Fruit fly (Drosophila melanogaster) whole organism, larva: ENCODE results near the gene Dip-C.

Experiments
- noc ChIP-seq: fragments of 200-800 bp; sonication (Bioruptor generic); optimal IDR thresholded peaks from 3 replicates; lab custom pipeline; 2019; ENCODE audit warnings: missing biosample characterization, mild to moderate bottlenecking, missing genetic modification characterization, moderate library complexity

Gene Dip-C

DNA sequence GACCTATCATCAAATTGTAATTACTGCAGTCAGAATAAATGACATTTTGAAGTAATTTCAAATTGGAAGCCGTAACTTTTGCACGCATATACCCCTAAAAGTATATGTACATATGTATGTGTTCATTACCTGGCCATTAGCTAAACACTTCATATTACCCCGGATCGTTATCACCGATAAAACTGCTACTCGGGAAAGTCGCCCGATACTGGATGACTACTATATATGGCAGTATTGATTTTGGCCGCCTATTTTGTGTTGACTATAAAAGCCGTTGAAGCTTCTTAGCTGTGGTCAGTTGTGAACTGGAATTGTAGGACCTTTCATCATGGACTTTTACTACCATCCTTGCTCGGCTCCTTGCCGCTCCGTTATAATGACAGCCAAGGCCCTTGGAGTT, 33.9 kb downstream of the Dip-C start, which contains the start of gene GstD8:
GstD8 (plus strand) TSS at position 301 of the 400 bp plus-strand sequence.
- no peak for TF ChIP-seq noc (tag; lab: Kevin White, UChicago)

DNA sequence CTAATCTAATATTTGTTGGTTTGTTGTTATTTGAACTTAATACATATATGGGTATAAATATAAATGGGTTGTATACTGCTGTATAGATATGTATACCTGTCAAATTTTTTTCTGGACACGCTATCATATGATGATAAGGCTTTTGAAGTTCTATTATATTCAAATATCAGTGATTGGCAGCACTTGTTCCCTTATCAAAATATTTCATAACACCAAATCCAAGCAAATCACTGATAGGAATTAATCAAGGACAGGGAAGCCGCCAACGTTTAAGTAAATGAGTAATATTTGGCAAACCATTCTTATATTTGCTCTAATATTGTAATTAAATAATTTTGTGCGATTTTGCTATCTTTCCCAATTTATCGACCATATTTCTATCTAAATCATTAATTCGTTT, 34.3 kb downstream of the Dip-C start:
- TF ChIP-seq noc (tag; lab: Kevin White, UChicago): no peak

DNA sequence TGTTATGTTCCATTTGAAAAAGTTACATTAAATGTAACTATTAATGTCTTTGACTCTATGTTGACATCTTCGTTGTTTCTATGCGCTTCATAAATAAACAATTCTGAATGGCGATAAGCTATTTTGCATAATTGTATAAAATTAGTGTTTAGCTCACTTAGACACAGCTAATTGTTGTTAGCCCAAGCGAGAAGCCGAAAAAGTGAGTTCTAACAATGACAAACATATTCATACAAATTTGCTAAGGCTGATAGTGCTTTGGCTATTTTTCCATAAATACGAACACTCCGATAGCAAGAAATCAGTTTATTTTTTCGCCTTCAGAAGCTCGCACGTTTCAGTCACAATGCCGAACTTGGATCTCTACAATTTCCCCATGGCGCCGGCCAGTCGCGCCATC, 35.4 kb downstream of the Dip-C start, which contains the start of gene GstD7:
GstD7 (plus strand) TSS at position 301 of the 400 bp plus-strand sequence.
- no peak for TF ChIP-seq noc (tag; lab: Kevin White, UChicago)

DNA sequence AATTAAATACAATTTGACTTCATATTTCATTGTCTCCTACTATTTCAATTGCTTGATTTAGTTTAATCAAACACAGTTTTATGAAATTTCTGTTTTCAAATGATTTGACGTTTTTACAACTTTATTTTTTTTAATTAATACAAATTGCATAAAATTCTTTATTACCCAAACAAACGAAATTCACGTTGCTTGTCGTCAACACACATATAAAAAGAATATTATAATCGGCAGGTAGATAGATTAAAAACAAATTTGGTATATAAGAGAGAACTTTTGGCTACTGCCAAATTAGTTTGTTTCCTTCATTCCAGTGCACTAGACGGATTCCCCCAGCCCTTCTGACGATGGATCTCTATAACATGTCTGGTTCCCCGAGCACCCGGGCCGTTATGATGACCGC, 36.7 kb downstream of the Dip-C start, which contains the start of gene GstD6:
GstD6 (plus strand) TSS at position 301 of the 400 bp plus-strand sequence.
- TF ChIP-seq noc (tag; lab: Kevin White, UChicago): no peak

DNA sequence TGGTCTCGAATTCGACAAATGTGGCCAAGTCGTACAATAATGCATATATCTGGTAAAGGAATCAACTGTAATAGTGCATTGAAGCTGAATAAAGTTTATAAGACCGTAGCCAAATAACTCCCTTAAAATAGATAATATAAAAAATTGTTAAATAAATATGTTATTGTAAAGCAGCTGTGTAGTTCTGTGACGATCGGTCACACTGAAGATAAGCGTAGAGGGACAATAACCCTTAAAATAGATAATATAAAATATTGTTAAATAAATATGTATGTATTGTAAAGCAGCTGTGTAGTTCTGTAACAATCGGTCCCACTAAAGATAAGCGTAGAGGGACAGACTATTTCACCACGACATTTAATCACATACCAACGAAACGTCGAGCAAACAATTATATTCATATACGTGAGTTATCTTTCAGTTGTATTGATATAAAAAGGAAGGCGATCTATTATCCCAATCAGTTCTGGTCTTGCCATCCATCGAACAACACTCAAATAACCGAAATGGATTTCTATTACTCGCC, 38.2 kb downstream of the Dip-C start, which contains the start of gene GstD5:
GstD5 (plus strand) TSS at position 476 of the 526 bp plus-strand sequence.
- no peak for TF ChIP-seq noc (tag; lab: Kevin White, UChicago)

DNA sequence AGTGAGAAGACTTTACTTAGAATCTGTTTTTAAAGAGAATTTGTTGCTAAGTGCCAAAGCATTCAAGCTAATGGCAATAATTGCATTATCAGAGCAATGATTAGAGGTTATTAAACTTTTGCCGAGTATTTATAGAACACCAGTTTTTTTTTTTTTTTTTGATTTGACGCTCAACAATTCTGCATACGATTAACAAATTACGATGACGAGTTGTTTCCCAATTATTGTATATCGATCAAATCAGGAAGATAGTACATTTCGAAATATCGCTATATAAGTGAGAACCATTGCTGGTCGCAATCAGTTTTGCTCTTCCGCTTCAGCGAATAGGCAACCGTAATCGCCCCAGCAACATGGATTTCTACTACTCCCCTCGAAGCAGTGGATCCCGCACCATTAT, 39.8 kb downstream of the Dip-C start, which contains the start of gene GstD4:
GstD4 (plus strand) TSS at position 301 of the 400 bp plus-strand sequence.
- TF ChIP-seq noc (tag; lab: Kevin White, UChicago): no peak

DNA sequence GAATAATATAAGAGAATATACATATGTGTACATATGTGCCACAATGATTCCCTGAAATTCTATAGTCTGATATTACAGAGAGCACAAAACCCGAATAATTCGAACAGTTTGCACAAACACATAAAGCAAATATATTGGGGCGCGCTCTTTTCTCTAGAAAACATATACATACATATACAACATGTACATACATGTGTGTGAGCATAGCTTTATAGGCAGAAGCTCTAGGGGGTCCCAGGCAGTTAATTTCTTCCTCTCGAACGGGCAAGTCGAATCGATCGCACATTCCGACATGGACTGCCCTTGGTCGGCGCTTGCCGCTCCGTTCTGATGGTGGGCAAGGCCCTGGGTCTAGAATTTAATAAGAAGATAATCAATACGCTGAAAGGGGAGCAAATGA, 40.8 kb downstream of the Dip-C start, which contains the start of gene GstD3:
GstD3 (plus strand) TSS at position 269 of the 400 bp plus-strand sequence.
- no peak for TF ChIP-seq noc (tag; lab: Kevin White, UChicago)

DNA sequence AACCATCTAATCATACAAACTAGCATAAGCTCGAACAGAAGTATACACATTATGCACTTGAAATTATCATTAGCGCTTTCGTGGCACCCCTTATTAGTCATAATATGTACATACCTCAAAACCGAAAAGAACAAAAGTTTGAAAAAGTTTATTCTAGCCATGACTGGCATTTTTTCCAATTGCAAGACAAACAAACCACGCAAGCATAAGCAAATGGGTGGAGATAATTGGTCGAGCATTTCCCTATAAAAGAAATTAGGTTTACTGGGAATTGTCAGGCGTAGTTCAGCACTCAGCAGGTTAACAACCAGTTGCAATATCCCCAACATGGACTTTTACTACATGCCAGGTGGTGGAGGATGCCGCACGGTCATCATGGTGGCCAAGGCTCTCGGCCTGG, 41.9 kb downstream of the Dip-C start, which contains the start of gene GstD2:
GstD2 (plus strand) TSS at position 301 of the 400 bp plus-strand sequence.
- TF ChIP-seq noc (tag; lab: Kevin White, UChicago): no peak

DNA sequence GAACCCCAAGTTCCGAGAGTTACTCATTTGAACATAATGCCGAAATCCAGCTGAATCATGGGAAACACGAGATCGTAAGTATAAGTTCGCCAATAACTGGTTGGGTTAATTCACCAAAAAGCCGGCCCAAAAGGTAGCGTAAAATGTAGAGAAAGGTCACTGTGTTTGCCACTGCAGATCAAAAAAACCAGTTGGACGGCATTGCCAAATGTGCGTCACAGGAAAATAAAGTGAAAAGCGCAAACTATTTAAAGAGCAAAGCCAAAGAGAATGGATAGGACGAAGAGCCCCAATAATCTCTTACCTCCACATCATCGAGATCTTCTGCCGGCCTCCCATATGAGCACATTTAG, 42.9 kb downstream of the Dip-C start:
- peak; percentile 42 for TF ChIP-seq noc (tag; lab: Kevin White, UChicago)

DNA sequence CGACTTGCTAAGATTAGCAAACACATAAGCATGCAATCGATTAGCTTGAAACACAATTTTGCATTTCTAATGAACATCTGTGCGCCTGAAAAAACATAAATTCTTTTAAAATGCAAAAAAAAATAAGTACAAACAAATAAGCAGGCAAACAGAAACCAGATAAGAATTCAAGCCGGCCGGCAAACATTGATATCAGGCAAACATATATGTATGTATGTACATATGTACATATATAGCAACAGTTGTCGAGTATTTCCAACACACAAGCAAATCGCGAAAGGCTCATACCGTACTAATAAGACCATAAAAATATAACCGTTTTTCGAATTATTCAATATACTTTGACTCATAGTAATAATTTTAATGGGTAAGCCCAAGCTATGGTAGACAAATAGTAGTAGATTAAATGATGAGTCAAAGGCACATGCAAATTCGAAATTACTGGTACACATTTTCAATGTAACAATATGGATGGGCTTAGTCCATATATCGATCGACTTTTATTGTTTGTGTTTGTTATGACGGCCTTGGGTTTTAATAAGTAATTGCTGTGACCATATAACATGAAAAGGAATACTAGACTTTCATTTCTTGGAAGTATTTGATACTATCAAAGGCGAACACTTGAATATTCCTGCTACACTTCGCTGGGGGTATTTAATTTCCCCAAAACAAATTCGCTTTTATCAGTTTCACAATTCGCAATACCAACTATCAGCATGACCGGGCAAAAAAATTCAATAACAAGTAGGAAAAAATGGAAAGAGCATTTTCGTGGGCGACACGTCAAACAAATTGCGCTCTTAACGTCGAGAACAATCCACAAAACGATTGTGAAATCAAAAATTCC, 43.5 kb downstream of the Dip-C start:
- TF ChIP-seq noc (tag; lab: Kevin White, UChicago): no peak

DNA sequence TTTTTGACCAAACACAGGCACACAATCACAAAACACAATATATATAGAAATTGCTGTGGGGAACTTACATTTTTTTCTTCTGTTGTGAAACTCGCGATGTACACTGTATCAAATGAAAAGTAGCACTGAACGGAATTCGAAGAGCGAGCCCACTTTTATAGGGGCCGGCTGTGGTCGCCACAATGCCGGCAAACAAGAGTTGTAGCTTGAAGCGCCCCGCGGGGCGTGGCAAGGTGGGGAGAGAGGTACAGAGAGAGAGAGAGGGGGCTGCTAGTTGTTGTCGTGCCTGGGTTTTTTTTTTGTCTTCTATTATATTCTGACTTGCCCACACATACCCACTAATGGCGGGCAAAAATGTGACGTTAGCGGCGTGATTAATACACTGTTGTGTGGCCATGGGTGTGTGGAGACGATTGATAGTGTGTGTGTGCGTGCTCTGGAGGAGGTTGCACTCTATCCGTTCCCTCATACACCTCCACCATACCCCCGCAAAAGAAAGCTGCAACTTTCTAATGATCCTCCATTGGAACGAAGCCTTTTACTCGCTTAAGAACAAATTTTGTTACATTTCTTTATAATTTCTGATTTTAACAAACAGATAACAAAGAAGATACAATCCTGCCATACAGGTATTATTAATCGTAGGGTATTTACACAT, 44.3 kb downstream of the Dip-C start, which contains the start of gene GstD1:
GstD1 (minus strand) TSS at position 134 of the 658 bp plus-strand sequence.
- TF ChIP-seq noc (tag; lab: Kevin White, UChicago): peak; percentile 87

DNA sequence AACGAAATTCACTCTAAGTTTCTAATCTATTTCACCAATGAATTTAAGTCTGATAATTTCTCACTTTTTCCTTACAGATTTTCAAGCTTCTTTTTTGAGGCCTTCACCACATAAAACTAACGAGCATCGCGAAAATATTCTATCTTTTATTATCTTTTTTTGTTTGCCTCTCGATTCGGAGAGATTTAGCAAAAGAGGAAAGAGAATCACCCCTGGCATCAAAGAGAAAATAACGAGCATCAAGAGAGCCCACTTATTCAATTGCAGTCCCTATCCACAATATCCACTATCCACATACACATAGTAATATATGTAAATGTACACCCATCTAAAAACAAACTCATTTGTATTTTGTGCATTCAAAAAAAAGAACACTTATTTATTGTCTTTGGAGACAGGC, 46.1 kb downstream of the Dip-C start, which contains the start of gene GstD9:
GstD9 (minus strand) TSS at position 101 of the 400 bp plus-strand sequence.
- no peak for TF ChIP-seq noc (tag; lab: Kevin White, UChicago)

DNA sequence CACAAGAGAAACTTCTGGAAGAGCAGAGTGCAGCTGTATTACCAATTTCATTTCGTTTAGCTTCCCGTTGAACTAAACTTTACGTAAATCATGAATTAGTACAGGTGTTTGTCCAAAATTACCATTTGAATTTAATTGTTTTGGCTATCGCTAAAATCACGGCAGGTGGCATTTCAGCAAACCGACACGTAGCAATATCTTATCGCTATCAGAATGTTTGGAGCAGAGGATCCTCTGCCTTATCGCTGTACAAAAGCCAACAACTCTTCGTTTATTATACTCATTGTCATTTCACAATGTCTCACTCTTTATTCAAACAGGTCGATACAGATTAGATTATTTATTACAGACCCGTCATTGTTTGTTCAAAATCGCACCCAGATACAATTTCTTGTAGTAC, 47.7 kb downstream of the Dip-C start:
- no peak for TF ChIP-seq noc (tag; lab: Kevin White, UChicago)

DNA sequence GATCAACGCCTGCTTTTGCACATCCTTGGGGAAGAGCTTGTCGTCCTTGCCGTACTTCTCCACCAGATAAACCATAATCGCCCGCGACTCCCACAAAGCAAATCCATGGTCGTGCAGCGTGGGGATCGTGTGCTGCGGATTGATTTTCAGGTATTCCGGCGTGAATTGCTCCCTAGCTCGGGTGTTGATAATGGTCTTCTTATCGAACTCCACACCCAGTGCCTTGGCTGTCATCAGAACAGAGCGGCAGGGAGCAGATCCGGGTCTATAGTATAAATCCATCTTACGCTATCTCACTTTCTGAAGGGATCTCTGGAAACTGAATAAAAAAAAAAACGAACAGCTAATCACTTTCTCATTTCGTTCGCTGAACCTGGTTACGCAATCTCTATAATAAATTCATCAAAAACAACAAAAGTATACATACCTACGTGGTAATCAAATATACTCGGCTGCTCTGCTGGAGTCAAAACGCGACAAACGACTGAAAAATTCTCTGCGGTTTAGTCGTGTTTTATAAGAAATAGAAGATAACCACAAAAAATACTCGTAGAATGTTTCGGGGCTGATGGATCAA, 48.2 kb downstream of the Dip-C start, which contains the start of gene GstD10:
GstD10 (minus strand) TSS at position 472 of the 577 bp plus-strand sequence.
- peak; percentile 46 for TF ChIP-seq noc (tag; lab: Kevin White, UChicago)

DNA sequence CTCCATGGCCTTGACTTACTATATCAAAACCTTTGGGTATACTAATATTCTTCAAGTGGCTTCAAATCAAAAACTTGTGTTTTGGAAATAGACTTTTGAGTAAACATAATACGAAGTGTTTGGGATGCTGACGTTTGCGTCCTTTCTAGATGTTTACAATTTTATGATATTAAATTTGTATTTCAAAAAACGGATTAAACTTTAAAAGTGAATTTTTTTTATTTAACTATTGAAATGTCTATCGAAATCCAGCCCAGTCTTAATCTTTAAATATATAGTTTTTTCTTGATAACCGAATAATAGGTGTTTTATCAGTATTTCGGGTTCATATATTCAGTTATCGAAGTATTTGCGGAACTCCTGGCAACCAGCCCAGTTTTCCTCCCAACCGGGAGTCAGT, 49.0 kb downstream of the Dip-C start, which contains the start of gene Tim17a1:
Tim17a1 (minus strand) TSS at position 101 of the 400 bp plus-strand sequence.
- TF ChIP-seq noc (tag; lab: Kevin White, UChicago): no peak
